Worm (Caenorhabditis elegans) whole organism, early embryonic: Measurements from ENCODE around the gene str-38.

Experiments used
- B0310.2 ChIP-seq: sonication (generic microtip); optimal IDR thresholded peaks from 2 replicates; lab custom pipeline; 2016; ENCODE audit warnings: mild to moderate bottlenecking, missing genetic modification characterization, missing compliant biosample characterization
- F13C5.2 ChIP-seq: sonication (generic microtip); optimal IDR thresholded peaks from 2 replicates; lab custom pipeline; 2017; ENCODE audit warnings: mild to moderate bottlenecking, missing genetic modification characterization, inconsistent platforms, missing compliant biosample characterization
- aly-1 ChIP-seq: sonication (generic microtip); optimal IDR thresholded peaks from 2 replicates; lab custom pipeline; 2016; ENCODE audit warnings: missing genetic modification characterization, missing compliant biosample characterization
- ama-1 ChIP-seq: fragments of 150-350 bp; optimal IDR thresholded peaks from 2 replicates; lab custom pipeline; 2014
- ceh-13 ChIP-seq: fragments of 200-800 bp; sonication (Bioruptor generic); optimal IDR thresholded peaks from 2 replicates; lab custom pipeline; 2018; ENCODE audit warnings: mild to moderate bottlenecking, missing genetic modification characterization, missing compliant biosample characterization
- ceh-36 ChIP-seq: sonication (generic microtip); optimal IDR thresholded peaks from 2 replicates; lab custom pipeline; 2016; ENCODE audit warnings: missing genetic modification characterization, inconsistent platforms, missing compliant biosample characterization
- ets-7 ChIP-seq: sonication (generic microtip); optimal IDR thresholded peaks from 2 replicates; lab custom pipeline; 2016; ENCODE audit warnings: missing genotype, missing genetic modification characterization, missing compliant biosample characterization
- flt-1 ChIP-seq: fragments of 200-800 bp; sonication (Bioruptor generic); IDR thresholded peaks from 2 replicates; pipeline ENCODE4 v1.3.6; 2022; ENCODE audit warnings: missing genetic modification characterization, missing compliant biosample characterization
- hmbx-1 ChIP-seq: sonication (generic microtip); optimal IDR thresholded peaks from 2 replicates; lab custom pipeline; 2016; ENCODE audit warnings: mild to moderate bottlenecking, missing genetic modification characterization, missing compliant biosample characterization
- hmg-4 ChIP-seq: fragments of 200-800 bp; sonication (Bioruptor generic); optimal IDR thresholded peaks from 2 replicates; lab custom pipeline; 2018; ENCODE audit warnings: mild to moderate bottlenecking, missing genetic modification characterization, missing compliant biosample characterization
- hnd-1 ChIP-seq: sonication (generic microtip); optimal IDR thresholded peaks from 2 replicates; lab custom pipeline; 2016; ENCODE audit warnings: missing genetic modification characterization, missing compliant biosample characterization
- pes-1 ChIP-seq: fragments of 200-800 bp; sonication (Bioruptor generic); IDR thresholded peaks from 2 replicates; pipeline ENCODE4 v1.3.6; 2022; ENCODE audit warnings: missing genetic modification reagents, missing genetic modification characterization, missing compliant biosample characterization
- scrt-1 ChIP-seq: fragments of 200-800 bp; sonication (Bioruptor generic); IDR thresholded peaks from 2 replicates; pipeline ENCODE4 v1.3.6; 2022; ENCODE audit warnings: missing genetic modification characterization, missing compliant biosample characterization
- sea-1 ChIP-seq: fragments of 200-800 bp; sonication (Bioruptor generic); conservative IDR thresholded peaks from 2 replicates; pipeline ENCODE4 v1.3.6; 2022; ENCODE audit warnings: missing genetic modification characterization, missing compliant biosample characterization
- tbx-11 ChIP-seq: fragments of 200-800 bp; sonication (Bioruptor generic); IDR thresholded peaks from 2 replicates; pipeline ENCODE4 v1.3.6; 2022; ENCODE audit warnings: missing genetic modification characterization, missing compliant biosample characterization
- tbx-37 ChIP-seq: fragments of 200-800 bp; sonication (Bioruptor generic); conservative IDR thresholded peaks from 2 replicates; pipeline ENCODE4 v1.3.6; 2022; ENCODE audit warnings: missing genetic modification reagents, missing genetic modification characterization, missing compliant biosample characterization
- tra-4 ChIP-seq: sonication (generic microtip); optimal IDR thresholded peaks from 2 replicates; lab custom pipeline; 2017; ENCODE audit warnings: missing genetic modification characterization, missing compliant biosample characterization

str-38 gene

ce11 chrV:15699799-15700198, 32.3 kb downstream of the str-38 start, which contains the start of gene nhr-199:
Gene nhr-199 (minus strand): TSS chrV:15699899.
- TF ChIP-seq tra-4 (tag; lab: Kevin White, UChicago) (no peak), ceh-13 (GFP tag; lab: Kevin White, UChicago) (no peak)

- TF ChIP-seq hnd-1 (tag; lab: Kevin White, UChicago) (no peak), scrt-1 (GFP tag; lab: Robert Waterston, UW) (no peak), aly-1 (no peak), tbx-11 (GFP tag; lab: Robert Waterston, UW) (no peak), hmg-4 (no peak), pes-1 (no peak), ets-7 (tag; lab: Kevin White, UChicago) (no peak)
These were observed 34.0 kb downstream of the str-38 start, which contains the start of gene srx-29 for ce11 chrV:15698099-15698498. Gene srx-29 (minus strand): TSS chrV:15698199.

DNA sequence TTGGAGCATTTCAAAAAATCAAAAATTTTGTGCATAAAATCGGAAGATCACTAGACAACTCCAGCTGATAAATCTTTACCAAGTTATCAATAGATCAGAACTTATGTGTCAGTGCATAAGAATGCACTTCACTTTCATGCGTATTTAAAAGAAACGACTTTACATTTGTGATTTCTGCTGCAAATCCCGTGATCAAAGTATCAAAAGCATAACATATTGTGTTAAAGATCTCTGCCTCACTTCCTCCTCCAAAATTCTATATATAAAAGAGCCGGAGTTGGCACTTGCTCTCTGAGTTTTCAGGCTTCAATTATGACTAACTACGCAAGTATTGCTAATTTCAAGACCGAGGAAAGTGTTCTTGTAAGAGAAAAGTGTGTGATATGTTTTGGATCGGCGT, 38.4 kb downstream of the str-38 start, which contains the start of gene nhr-198:
Gene nhr-198 (plus strand): TSS at position 313 of the 400 bp plus-strand sequence.
- TF ChIP-seq sea-1 (GFP tag; lab: Robert Waterston, UW) (no peak), hmbx-1 (tag; lab: Kevin White, UChicago) (no peak), tbx-11 (GFP tag; lab: Robert Waterston, UW) (no peak), scrt-1 (GFP tag; lab: Robert Waterston, UW) (no peak), ceh-13 (GFP tag; lab: Kevin White, UChicago) (no peak), hnd-1 (tag; lab: Kevin White, UChicago) (no peak), ets-7 (tag; lab: Kevin White, UChicago) (no peak), hmg-4 (no peak), pes-1 (no peak), tbx-37 (GFP tag; lab: Robert Waterston, UW) (no peak), aly-1 (no peak), F13C5.2 (tag; lab: Kevin White, UChicago) (no peak), B0310.2 (tag; lab: Kevin White, UChicago) (no peak), flt-1 (no peak), ama-1 (no peak)

ce11 chrV:15689952-15690351, 42.2 kb downstream of the str-38 start, which contains the start of gene nhr-268:
Gene nhr-268 (plus strand): TSS chrV:15690252.
- TF ChIP-seq aly-1 = no peak
- TF ChIP-seq tbx-37 (GFP tag; lab: Robert Waterston, UW) = no peak
- TF ChIP-seq flt-1 = no peak
- TF ChIP-seq ceh-13 (GFP tag; lab: Kevin White, UChicago) = no peak
- no peak for TF ChIP-seq scrt-1 (GFP tag; lab: Robert Waterston, UW)
- TF ChIP-seq tbx-11 (GFP tag; lab: Robert Waterston, UW) = no peak
- no peak for TF ChIP-seq F13C5.2 (tag; lab: Kevin White, UChicago)
- no peak for TF ChIP-seq ets-7 (tag; lab: Kevin White, UChicago)
- no peak for TF ChIP-seq B0310.2 (tag; lab: Kevin White, UChicago)
- no peak for TF ChIP-seq hnd-1 (tag; lab: Kevin White, UChicago)
- no peak for TF ChIP-seq ama-1
- no peak for TF ChIP-seq pes-1

DNA sequence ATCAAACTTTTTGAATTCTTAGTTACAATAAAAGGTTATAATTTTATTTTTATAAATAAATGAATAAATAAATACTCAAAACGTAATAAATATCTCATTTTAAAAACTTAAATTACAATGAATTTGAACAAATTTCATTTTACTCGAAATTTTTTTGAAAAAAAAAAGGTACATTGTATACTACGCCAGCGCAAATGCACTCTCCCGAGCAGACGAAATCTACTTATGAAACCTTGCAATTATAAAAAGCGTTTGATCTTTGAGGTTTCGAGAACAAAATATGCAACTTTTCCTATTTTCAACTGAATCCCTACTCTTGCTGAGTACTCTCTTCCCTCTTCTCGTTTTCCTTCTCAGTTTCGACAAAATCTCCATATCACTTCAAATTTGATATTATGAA, 44.4 kb downstream of the str-38 start, which contains the start of gene nhr-197:
Gene nhr-197 (plus strand): TSS at position 301 of the 400 bp plus-strand sequence.
- TF ChIP-seq ets-7 (tag; lab: Kevin White, UChicago) (no peak), hmbx-1 (tag; lab: Kevin White, UChicago) (no peak), ceh-36 (tag; lab: Kevin White, UChicago) (no peak), scrt-1 (GFP tag; lab: Robert Waterston, UW) (no peak), tbx-11 (GFP tag; lab: Robert Waterston, UW) (no peak), hnd-1 (tag; lab: Kevin White, UChicago) (no peak), flt-1 (no peak), aly-1 (no peak), F13C5.2 (tag; lab: Kevin White, UChicago) (no peak)

ce11 chrV:15685599-15685998, 46.5 kb downstream of the str-38 start, which contains the start of gene nhr-196:
Gene nhr-196 (plus strand): TSS chrV:15685716.
- TF ChIP-seq ceh-13 (GFP tag; lab: Kevin White, UChicago) = no peak
- TF ChIP-seq aly-1 = no peak
- no peak for TF ChIP-seq sea-1 (GFP tag; lab: Robert Waterston, UW)
- no peak for TF ChIP-seq B0310.2 (tag; lab: Kevin White, UChicago)
- no peak for TF ChIP-seq tbx-37 (GFP tag; lab: Robert Waterston, UW)
- TF ChIP-seq tbx-11 (GFP tag; lab: Robert Waterston, UW) = no peak
- TF ChIP-seq scrt-1 (GFP tag; lab: Robert Waterston, UW) = no peak
- no peak for TF ChIP-seq hnd-1 (tag; lab: Kevin White, UChicago)
- no peak for TF ChIP-seq flt-1
- TF ChIP-seq F13C5.2 (tag; lab: Kevin White, UChicago) = no peak
- TF ChIP-seq hmbx-1 (tag; lab: Kevin White, UChicago) = no peak
